Worm (Caenorhabditis elegans): ENCODE measurements around the gene F46B6.6.

The F46B6.6 gene

DNA sequence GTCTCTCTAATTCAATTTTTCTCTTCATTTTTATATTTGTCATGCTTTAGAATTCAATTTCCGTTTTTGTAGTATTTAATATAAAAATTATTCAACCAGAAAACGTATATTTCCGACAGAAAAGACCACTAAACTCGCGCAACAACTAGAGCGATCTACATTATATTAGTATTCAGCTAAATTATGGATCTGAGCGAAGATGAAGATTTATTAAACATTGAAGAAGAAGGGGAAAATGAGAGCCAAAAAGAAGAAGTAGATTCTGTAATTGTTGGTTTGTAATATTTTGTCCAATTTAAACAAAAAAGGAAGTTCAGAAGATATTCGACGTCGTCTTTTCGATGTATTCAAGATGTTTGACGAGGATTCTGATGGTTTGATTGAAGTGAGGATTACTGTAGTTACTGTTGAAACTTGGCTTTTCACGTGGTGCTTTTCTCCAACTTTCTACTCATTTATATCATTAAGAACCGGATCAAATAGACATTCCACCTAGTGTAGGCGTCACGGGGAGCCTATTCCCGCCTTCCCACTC, 52.7 kb downstream of the F46B6.6 start, which contains the start of gene cal-7:
TSS of gene cal-7 (plus strand) at position 184 of the 535 bp plus-strand sequence.
- TF ChIP-seq ZK337.2 (GFP tag; IDR thresholded peaks at IDR 0.05) (no peak), dmd-6 (GFP tag; IDR thresholded peaks at IDR 0.05) (no peak), mxl-2 (GFP tag; conservative IDR thresholded peaks at IDR 0.05) (no peak), ZK546.5 (tag; optimal IDR thresholded peaks at IDR 0.05) (no peak), nhr-11 (tag; optimal IDR thresholded peaks at IDR 0.05) (no peak), nhr-28 (tag; optimal IDR thresholded peaks at IDR 0.05) (no peak), dmd-8 (GFP tag; IDR thresholded peaks at IDR 0.05) (no peak), F26F4.8 (GFP tag; conservative IDR thresholded peaks at IDR 0.05) (no peak), hmg-1.1 (GFP tag; IDR thresholded peaks at IDR 0.05) (peak; percentile 33; the same call in 1 of the 2 replicates), madf-9 (GFP tag; conservative IDR thresholded peaks at IDR 0.05) (no peak), T20F7.1 (GFP tag; optimal IDR thresholded peaks at IDR 0.05) (peak; percentile 29), ces-1 (GFP tag; optimal IDR thresholded peaks at IDR 0.05) (no peak), mxl-3 (GFP tag; optimal IDR thresholded peaks at IDR 0.05) (no peak), duxl-1 (tag; optimal IDR thresholded peaks at IDR 0.05; ENCODE audit: poor library complexity) (no peak), skn-1 (tag; optimal IDR thresholded peaks at IDR 0.05) (no peak), zip-11 (GFP tag; IDR thresholded peaks at IDR 0.05) (no peak), daf-8 (GFP tag; IDR thresholded peaks at IDR 0.05) (no peak), madf-5 (GFP tag; IDR thresholded peaks at IDR 0.05) (no peak), zfp-3 (GFP tag; conservative IDR thresholded peaks at IDR 0.05) (0 out of 2 replicates have a peak, but pooled peaks have one; percentile 42), nhr-25 (tag; optimal IDR thresholded peaks at IDR 0.05; ENCODE audit: borderline replicate concordance, insufficient read depth) (no peak), hlh-11 (tag; optimal IDR thresholded peaks at IDR 0.05) (no peak), Y48G9A.11 (GFP tag; IDR thresholded peaks at IDR 0.05) (no peak; the same call in 1 of the 2 replicates), jun-1 (tag; optimal IDR thresholded peaks at IDR 0.05) (no peak), Y5F2A.4 (GFP tag; optimal IDR thresholded peaks at IDR 0.05) (peak; percentile 15), F49E8.2 (tag; optimal IDR thresholded peaks at IDR 0.05; ENCODE audit: borderline replicate concordance) (no peak), dpl-1 (GFP tag; optimal IDR thresholded peaks at IDR 0.05) (no peak), spr-3 (GFP tag; optimal IDR thresholded peaks at IDR 0.05) (peak; percentile 26), attf-4 (tag; optimal IDR thresholded peaks at IDR 0.05) (no peak), snpc-1.2 (GFP tag; IDR thresholded peaks at IDR 0.05) (no peak), gei-8 (GFP tag; optimal IDR thresholded peaks at IDR 0.05) (no peak), saeg-2 (GFP tag; IDR thresholded peaks at IDR 0.05) (0 out of 2 replicates have a peak, but pooled peaks have one; percentile 42), daf-19 (GFP tag; conservative IDR thresholded peaks at IDR 0.05) (no peak), daf-12 (tag; optimal IDR thresholded peaks at IDR 0.05) (no peak), nhr-48 (tag; optimal IDR thresholded peaks at IDR 0.05) (peak; percentile 30), dve-1 (tag; optimal IDR thresholded peaks at IDR 0.05; ENCODE audit: insufficient read depth) (peak; percentile 43), R02D3.7 (tag; optimal IDR thresholded peaks at IDR 0.05) (no peak), D1046.2 (GFP tag; IDR thresholded peaks at IDR 0.05) (no peak), dmd-9 (GFP tag; IDR thresholded peaks at IDR 0.05) (no peak), fkh-10 (GFP tag; optimal IDR thresholded peaks at IDR 0.05) (peak; percentile 67), zip-2 (tag; optimal IDR thresholded peaks at IDR 0.05) (no peak), mdt-29 (GFP tag; IDR thresholded peaks at IDR 0.05) (no peak), ceh-28 (tag; optimal IDR thresholded peaks at IDR 0.05) (no peak), mes-2 (tag; optimal IDR thresholded peaks at IDR 0.05; ENCODE audit: poor library complexity, severe bottlenecking) (no peak), ctbp-1 (GFP tag; IDR thresholded peaks at IDR 0.05) (no peak), T26A8.4 (GFP tag; IDR thresholded peaks at IDR 0.05) (peak; percentile 70), nhr-77 (tag; optimal IDR thresholded peaks at IDR 0.05) (peak; percentile 2), unc-130 (GFP tag; optimal IDR thresholded peaks at IDR 0.05) (no peak), nhr-111 (GFP tag; optimal IDR thresholded peaks at IDR 0.05) (peak; percentile 17), ztf-11 (tag; optimal IDR thresholded peaks at IDR 0.05) (no peak), unc-62 (GFP tag; optimal IDR thresholded peaks at IDR 0.05 in 1 of 2) (no peak), unc-62 (tag; optimal IDR thresholded peaks at IDR 0.05) (no peak)
